Fruit fly (Drosophila melanogaster): ENCODE measurements around the gene Prosbeta4R1.

dm6 chr2L:2664762-2665161 is 11.9 kb downstream of the Prosbeta4R1 start, which contains the start of gene Trf4:
- no peak for TF ChIP-seq CG9948 (tag; optimal IDR thresholded peaks at IDR 0.05)
- no peak for TF ChIP-seq CG14655 (GFP tag; optimal IDR thresholded peaks at IDR 0.05)
- no peak for TF ChIP-seq CG8301 (tag; optimal IDR thresholded peaks at IDR 0.05)
- no peak for TF ChIP-seq rn (GFP tag; IDR thresholded peaks at IDR 0.05)
- TF ChIP-seq fd96Ca (GFP tag; IDR thresholded peaks at IDR 0.05) = no peak
- TF ChIP-seq gl (tag; optimal IDR thresholded peaks at IDR 0.05) = no peak
- no peak for TF ChIP-seq Snoo (tag; optimal IDR thresholded peaks at IDR 0.05)
- TF ChIP-seq EcR (GFP tag; optimal IDR thresholded peaks at IDR 0.05) = no peak
- TF ChIP-seq CG34367 (tag; optimal IDR thresholded peaks at IDR 0.05) = no peak
- TF ChIP-seq CG8159 (tag; optimal IDR thresholded peaks at IDR 0.05) = no peak
- TF ChIP-seq CG17806 (tag; optimal IDR thresholded peaks at IDR 0.05) = no peak
- no peak for TF ChIP-seq CG15710 (tag; optimal IDR thresholded peaks at IDR 0.05)
- no peak for TF ChIP-seq Ets98B (GFP tag; IDR thresholded peaks at IDR 0.05)
- no peak for TF ChIP-seq CG32121 (GFP tag; IDR thresholded peaks at IDR 0.05)

Measured in whole organism, pupa.